Fruit fly (Drosophila melanogaster) whole organism, embryonic: ENCODE data around the gene Baldspot.
A peak's percentile ranks its signal among the peaks of the same experiment; 100 is the strongest.

Experiments
- Atf6 ChIP-seq: fragments of 200-800 bp; sonication (Bioruptor generic); IDR thresholded peaks from 2 replicates; pipeline ENCODE4 v1.3.6; 2022; ENCODE audit warnings: missing biosample characterization, missing genetic modification characterization
- BEAF-32 ChIP-seq: fragments of 200-800 bp; sonication (Bioruptor generic); optimal IDR thresholded peaks from 3 replicates; lab custom pipeline; 2017; ENCODE audit warnings: missing biosample characterization, missing genetic modification characterization, mild to moderate bottlenecking, moderate library complexity, missing genetic modification reagents
- Blimp-1 ChIP-seq: fragments of 200-800 bp; sonication (Bioruptor generic); optimal IDR thresholded peaks from 3 replicates; lab custom pipeline; 2018; ENCODE audit warnings: missing biosample characterization, missing genetic modification characterization, mild to moderate bottlenecking, moderate library complexity, missing genetic modification reagents
- CG11085 ChIP-seq: fragments of 200-800 bp; sonication (Bioruptor generic); IDR thresholded peaks from 2 replicates; pipeline ENCODE4 v1.3.6; 2022; ENCODE audit warnings: missing biosample characterization, missing genetic modification characterization
- CG11696 ChIP-seq: fragments of 200-800 bp; sonication (Bioruptor generic); IDR thresholded peaks from 2 replicates; pipeline ENCODE4 v1.3.6; 2022; ENCODE audit warnings: missing biosample characterization, missing genetic modification characterization
- CG1233 ChIP-seq: fragments of 200-800 bp; sonication (Bioruptor generic); optimal IDR thresholded peaks from 4 replicates; lab custom pipeline; 2018; ENCODE audit warnings: missing biosample characterization, mild to moderate bottlenecking, missing genetic modification characterization
- CG14860 ChIP-seq: fragments of 200-800 bp; sonication (Bioruptor generic); IDR thresholded peaks from 3 replicates; pipeline ENCODE4 v1.3.6; 2022; ENCODE audit warnings: missing biosample characterization, missing genetic modification characterization; ENCODE audit not compliant: partially characterized antibody
- CG1529 ChIP-seq: fragments of 200-800 bp; sonication (Bioruptor generic); optimal IDR thresholded peaks from 3 replicates; lab custom pipeline; 2018; ENCODE audit warnings: missing biosample characterization, missing genetic modification characterization
- CG1603 ChIP-seq: fragments of 200-800 bp; sonication (Bioruptor generic); optimal IDR thresholded peaks from 2 replicates; lab custom pipeline; 2019; ENCODE audit warnings: missing biosample characterization, mild to moderate bottlenecking, missing genetic modification characterization, moderate library complexity
- CG32772 ChIP-seq: fragments of 200-800 bp; sonication (Bioruptor generic); IDR thresholded peaks from 2 replicates; pipeline ENCODE4 v1.3.6; 2022; ENCODE audit warnings: missing biosample characterization, missing genetic modification characterization
- CG34422 ChIP-seq: fragments of 200-800 bp; sonication (Bioruptor generic); IDR thresholded peaks from 3 replicates; pipeline ENCODE4 v1.3.6; 2022; ENCODE audit warnings: missing biosample characterization, missing genetic modification characterization
- CG3726 ChIP-seq: fragments of 200-800 bp; sonication (Bioruptor generic); IDR thresholded peaks from 3 replicates; pipeline ENCODE4, ENCODE4 v1.3.6; 2022; ENCODE audit warnings: missing biosample characterization, missing genetic modification characterization
- CG4360 ChIP-seq: fragments of 200-800 bp; sonication (Bioruptor generic); IDR thresholded peaks from 2 replicates; pipeline ENCODE4 v1.3.6; 2022; ENCODE audit warnings: missing biosample characterization, missing genetic modification characterization
- CG4404 ChIP-seq: fragments of 200-800 bp; sonication (Bioruptor generic); IDR thresholded peaks from 2 replicates; pipeline ENCODE4 v1.3.6; 2022; ENCODE audit warnings: missing biosample characterization, missing genetic modification characterization
- CG4707 ChIP-seq: fragments of 200-800 bp; sonication (Bioruptor generic); optimal IDR thresholded peaks from 2 replicates; lab custom pipeline; 2018; ENCODE audit warnings: missing biosample characterization, mild to moderate bottlenecking, missing genetic modification characterization, moderate library complexity
- CG4730 ChIP-seq: fragments of 200-800 bp; sonication (Bioruptor generic); IDR thresholded peaks from 2 replicates; pipeline ENCODE4 v1.3.6; 2022; ENCODE audit warnings: missing biosample characterization, missing genetic modification characterization
- CG6175 ChIP-seq: fragments of 200-800 bp; sonication (Bioruptor generic); IDR thresholded peaks from 3 replicates; pipeline ENCODE4 v1.3.6; 2022; ENCODE audit warnings: missing biosample characterization, missing genetic modification characterization
- CG7357 ChIP-seq: fragments of 200-800 bp; sonication (Bioruptor generic); IDR thresholded peaks from 3 replicates; pipeline ENCODE4 v1.3.6; 2022; ENCODE audit warnings: missing biosample characterization, missing genetic modification characterization
- CG7839 ChIP-seq: fragments of 200-800 bp; sonication (Bioruptor generic); optimal IDR thresholded peaks from 3 replicates; lab custom pipeline; 2018; ENCODE audit warnings: missing biosample characterization, mild to moderate bottlenecking, missing genetic modification characterization, moderate library complexity
- CG8290 ChIP-seq, 3 experiments: fragments of 200-800 bp; sonication (Bioruptor generic); optimal IDR thresholded peaks; 2 replicates each; lab custom pipeline; 2016 to 2019; ENCODE audit warnings: missing biosample characterization in 3 of 3, missing genetic modification characterization in 3 of 3, mild to moderate bottlenecking in 2 of 3, moderate library complexity in 1 of 3
- CkIIα-i1 ChIP-seq: fragments of 200-800 bp; sonication (Bioruptor generic); IDR thresholded peaks from 2 replicates; pipeline ENCODE4 v1.3.6; 2022; ENCODE audit warnings: missing biosample characterization, missing genetic modification characterization
- Dad ChIP-seq: fragments of 200-800 bp; sonication (Bioruptor generic); optimal IDR thresholded peaks from 3 replicates; lab custom pipeline; 2016; ENCODE audit warnings: missing biosample characterization, missing genetic modification characterization
- Elba2 ChIP-seq: fragments of 200-800 bp; sonication (Bioruptor generic); optimal IDR thresholded peaks from 3 replicates; lab custom pipeline; 2016; ENCODE audit warnings: missing biosample characterization, missing genetic modification characterization
- Ets65A ChIP-seq: fragments of 200-800 bp; sonication (Bioruptor generic); peaks from one replicate; lab custom pipeline; 2016; ENCODE audit warnings: missing biosample characterization, missing genetic modification characterization
- Lhr ChIP-seq: fragments of 200-800 bp; sonication (Bioruptor generic); optimal IDR thresholded peaks from 3 replicates; lab custom pipeline; 2017; ENCODE audit warnings: mild to moderate bottlenecking, missing biosample characterization, missing genetic modification reagents, missing genetic modification characterization
- Lim3 ChIP-seq: fragments of 200-800 bp; sonication (Bioruptor generic); IDR thresholded peaks from 2 replicates; pipeline ENCODE4 v1.3.6; 2022; ENCODE audit warnings: missing biosample characterization, missing genetic modification characterization
- NK7.1 ChIP-seq: fragments of 200-800 bp; sonication (Bioruptor generic); optimal IDR thresholded peaks from 3 replicates; lab custom pipeline; 2016; ENCODE audit warnings: missing biosample characterization, missing genetic modification characterization
- Nf-YB ChIP-seq: fragments of 200-800 bp; sonication (Bioruptor generic); optimal IDR thresholded peaks from 3 replicates; lab custom pipeline; 2019; ENCODE audit warnings: missing biosample characterization, mild to moderate bottlenecking, missing genetic modification characterization, moderate library complexity
- Pdp1 ChIP-seq, 2 experiments: fragments of 200-800 bp; sonication (Bioruptor generic); optimal IDR thresholded peaks; 3 replicates each; lab custom pipeline; 2016; ENCODE audit warnings: missing biosample characterization in 2 of 2, missing genetic modification characterization in 2 of 2, mild to moderate bottlenecking in 1 of 2, moderate library complexity in 1 of 2
- Scr ChIP-seq: fragments of 200-800 bp; sonication (Bioruptor generic); IDR thresholded peaks from 2 replicates; pipeline ENCODE4 v1.3.6; 2022; ENCODE audit warnings: missing biosample characterization, missing genetic modification characterization; ENCODE audit not compliant: partially characterized antibody
- Taf1 ChIP-seq: fragments of 200-800 bp; sonication (Bioruptor generic); IDR thresholded peaks from 2 replicates; pipeline ENCODE4 v1.3.6; 2022; ENCODE audit warnings: missing biosample characterization, missing genetic modification characterization
- Usf ChIP-seq: fragments of 200-800 bp; sonication (Bioruptor generic); optimal IDR thresholded peaks from 2 replicates; lab custom pipeline; 2017; ENCODE audit warnings: missing genotype, missing biosample characterization, missing genetic modification characterization
- dysf ChIP-seq: fragments of 200-800 bp; sonication (Bioruptor generic); IDR thresholded peaks from 3 replicates; pipeline ENCODE4 v1.3.6; 2022; ENCODE audit warnings: missing biosample characterization, missing genetic modification characterization
- fd64A ChIP-seq: fragments of 200-800 bp; sonication (Bioruptor generic); optimal IDR thresholded peaks from 3 replicates; lab custom pipeline; 2018; ENCODE audit warnings: missing biosample characterization, mild to moderate bottlenecking, missing genetic modification characterization
- grau ChIP-seq: fragments of 200-800 bp; optimal IDR thresholded peaks from 3 replicates; lab custom pipeline; 2019; ENCODE audit warnings: missing biosample characterization, mild to moderate bottlenecking, missing genetic modification characterization, moderate library complexity
- hth ChIP-seq: fragments of >200 bp; optimal IDR thresholded peaks from 2 replicates; lab custom pipeline; 2017; ENCODE audit warnings: inconsistent platforms
- kah ChIP-seq: fragments of 200-800 bp; sonication (Bioruptor generic); optimal IDR thresholded peaks from 2 replicates; lab custom pipeline; 2018; ENCODE audit warnings: missing biosample characterization, mild to moderate bottlenecking, missing genetic modification characterization
- nmo ChIP-seq: fragments of 200-800 bp; sonication (Bioruptor generic); optimal IDR thresholded peaks from 2 replicates; lab custom pipeline; 2018; ENCODE audit warnings: missing biosample characterization, mild to moderate bottlenecking, missing genetic modification characterization, moderate library complexity
- odd ChIP-seq: fragments of 200-800 bp; sonication (Bioruptor generic); optimal IDR thresholded peaks from 2 replicates; lab custom pipeline; 2017; ENCODE audit warnings: missing biosample characterization, mild to moderate bottlenecking, missing genetic modification characterization
- otp ChIP-seq: fragments of 200-800 bp; sonication (Bioruptor generic); IDR thresholded peaks from 3 replicates; pipeline ENCODE4, ENCODE4 v1.3.6; 2022; ENCODE audit warnings: missing biosample characterization, missing genetic modification characterization
- sd ChIP-seq: fragments of 200-800 bp; sonication (Bioruptor generic); optimal IDR thresholded peaks from 3 replicates; lab custom pipeline; 2018; ENCODE audit warnings: missing biosample characterization, mild to moderate bottlenecking, missing genetic modification characterization, moderate library complexity
- sima ChIP-seq: fragments of 200-800 bp; sonication (Bioruptor generic); optimal IDR thresholded peaks from 2 replicates; lab custom pipeline; 2016; ENCODE audit warnings: missing biosample characterization, missing genetic modification characterization
- sisA ChIP-seq: fragments of 200-800 bp; sonication (Bioruptor generic); IDR thresholded peaks from 2 replicates; pipeline ENCODE4 v1.3.6; 2022; ENCODE audit warnings: missing biosample characterization, missing genetic modification characterization
- slp2 ChIP-seq: fragments of 200-800 bp; sonication (Bioruptor generic); optimal IDR thresholded peaks from 2 replicates; lab custom pipeline; 2016; ENCODE audit warnings: missing biosample characterization, missing genetic modification characterization
- sqz ChIP-seq: fragments of 200-800 bp; sonication (Bioruptor generic); optimal IDR thresholded peaks from 3 replicates; lab custom pipeline; 2018; ENCODE audit warnings: missing biosample characterization, mild to moderate bottlenecking, missing genetic modification characterization
- stc ChIP-seq: fragments of 200-800 bp; sonication (Bioruptor generic); IDR thresholded peaks from 2 replicates; pipeline ENCODE4 v1.3.6; 2022; ENCODE audit warnings: missing biosample characterization, missing genetic modification characterization
- sug ChIP-seq: fragments of 200-800 bp; optimal IDR thresholded peaks from 2 replicates; lab custom pipeline; 2019; ENCODE audit warnings: missing biosample characterization, mild to moderate bottlenecking, missing genetic modification characterization, moderate library complexity
- tna ChIP-seq: fragments of 200-800 bp; sonication (Bioruptor generic); IDR thresholded peaks from 2 replicates; pipeline ENCODE4 v1.3.6; 2022; ENCODE audit warnings: missing biosample characterization, missing genetic modification characterization; ENCODE audit not compliant: partially characterized antibody
- vvl ChIP-seq: fragments of 200-800 bp; sonication (Bioruptor generic); IDR thresholded peaks from 2 replicates; pipeline ENCODE4 v1.3.6; 2022; ENCODE audit warnings: missing biosample characterization, missing genetic modification characterization
- wor ChIP-seq: fragments of 200-800 bp; sonication (Bioruptor generic); IDR thresholded peaks from 2 replicates; pipeline ENCODE4 v1.3.6; 2022; ENCODE audit warnings: missing biosample characterization, missing genetic modification characterization

Gene Baldspot

DNA sequence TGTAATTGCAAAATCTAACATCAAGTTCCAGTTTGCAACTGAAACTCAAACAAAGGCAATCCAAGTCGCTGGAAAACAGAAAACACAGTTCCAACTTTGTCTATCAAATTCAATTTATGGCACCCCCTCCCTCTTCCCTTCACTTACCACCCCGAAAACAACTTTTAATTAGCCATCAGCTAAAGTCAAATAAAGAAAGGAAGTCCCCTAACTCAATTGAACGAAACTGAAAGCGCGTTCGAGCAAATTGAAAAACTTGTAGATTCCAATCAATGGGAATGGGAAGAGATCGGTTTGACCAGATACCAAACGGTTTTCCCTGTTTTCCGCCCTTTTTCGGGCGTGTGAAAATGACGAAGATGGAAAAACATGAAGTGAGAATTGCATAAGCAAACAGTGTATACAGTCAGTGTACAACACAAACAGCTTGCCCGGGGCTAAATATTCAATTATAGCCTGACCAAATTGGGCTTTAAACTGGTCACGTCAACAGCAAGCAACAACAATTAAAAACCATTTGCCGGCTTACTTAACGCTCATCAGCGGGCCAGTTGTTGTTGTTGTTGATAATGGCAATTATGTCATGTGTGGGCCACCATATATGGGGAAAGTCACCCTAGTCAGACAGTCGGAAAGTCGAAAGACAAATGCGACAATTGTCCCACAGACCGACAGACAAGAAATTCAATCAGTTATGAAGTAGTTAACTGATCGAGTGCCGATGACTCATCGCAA lies 38.0 kb upstream of the Baldspot start (continued):
- no peak for TF ChIP-seq Lim3
- TF ChIP-seq CG11696 (GFP tag; lab: Robert Waterston, UW): no peak
- no peak for TF ChIP-seq Lhr (GFP tag; lab: Kevin White, UChicago)
- TF ChIP-seq CG1233 (GFP tag; lab: Kevin White, UChicago): no peak
- no peak for TF ChIP-seq odd (GFP tag; lab: Kevin White, UChicago)
- no peak for TF ChIP-seq CG14860
- no peak for TF ChIP-seq dysf (GFP tag; lab: Robert Waterston, UW)
- no peak for TF ChIP-seq CG7839
- no peak for TF ChIP-seq Nf-YB (GFP tag; lab: Kevin White, UChicago)
- no peak for TF ChIP-seq CkIIα-i1
- no peak for TF ChIP-seq Dad
- TF ChIP-seq hth (lab: Kevin White, UChicago): no peak
- TF ChIP-seq CG1529 (GFP tag; lab: Kevin White, UChicago): peak; percentile 18
- no peak for TF ChIP-seq BEAF-32 (GFP tag; lab: Kevin White, UChicago)
- no peak for TF ChIP-seq sima (GFP tag; lab: Kevin White, UChicago)
- TF ChIP-seq Usf (GFP tag; lab: Kevin White, UChicago): no peak
- no peak for TF ChIP-seq sd (tag; lab: Kevin White, UChicago)
- TF ChIP-seq Blimp-1 (GFP tag; lab: Kevin White, UChicago): peak; percentile 65
- no peak for TF ChIP-seq grau (tag; lab: Kevin White, UChicago)
- TF ChIP-seq vvl (GFP tag; lab: Robert Waterston, UW): 0 out of 2 replicates have a peak, but pooled peaks have one; percentile 7
- TF ChIP-seq sisA (GFP tag; lab: Robert Waterston, UW): no peak
- TF ChIP-seq kah (GFP tag; lab: Kevin White, UChicago): no peak
- peak; percentile 23 for TF ChIP-seq fd64A (GFP tag; lab: Kevin White, UChicago)
- no peak for TF ChIP-seq Scr (GFP tag; lab: Robert Waterston, UW)
- TF ChIP-seq CG32772 (GFP tag; lab: Robert Waterston, UW): no peak
- TF ChIP-seq wor (GFP tag; lab: Robert Waterston, UW): no peak
- no peak for TF ChIP-seq tna (GFP tag; lab: Robert Waterston, UW)
- no peak for TF ChIP-seq stc (GFP tag; lab: Robert Waterston, UW)
- TF ChIP-seq CG4730 (GFP tag; lab: Robert Waterston, UW): no peak
- TF ChIP-seq CG6175 (GFP tag; lab: Robert Waterston, UW): no peak
- no peak for TF ChIP-seq CG4707 (GFP tag; lab: Kevin White, UChicago)
- no peak for TF ChIP-seq sug (tag; lab: Kevin White, UChicago)
- TF ChIP-seq Pdp1 (GFP tag; optimal IDR thresholded peaks at IDR 0.05; lab: Kevin White, UChicago): peak in 1 of 2 experiments; percentile 75
- peak; percentile 56; the same call in 1 of the 2 replicates for TF ChIP-seq CG4360
- TF ChIP-seq sqz (GFP tag; lab: Kevin White, UChicago): no peak
- TF ChIP-seq Ets65A: no peak
- TF ChIP-seq Atf6 (GFP tag; lab: Robert Waterston, UW): no peak
- TF ChIP-seq otp: peak; percentile 57; the same call in 1 of the 3 replicates
- TF ChIP-seq CG4404 (GFP tag; lab: Robert Waterston, UW): no peak
- peak; percentile 24 for TF ChIP-seq CG1603 (tag; lab: Kevin White, UChicago)
- no peak for TF ChIP-seq CG3726 (GFP tag; lab: Robert Waterston, UW)
- TF ChIP-seq CG11085 (GFP tag; lab: Robert Waterston, UW): no peak
- no peak for TF ChIP-seq CG34422 (GFP tag; lab: Robert Waterston, UW)
- no peak for TF ChIP-seq Taf1
- TF ChIP-seq Elba2: no peak
- no peak for TF ChIP-seq NK7.1
- TF ChIP-seq CG8290 (GFP tag; optimal IDR thresholded peaks at IDR 0.05; lab: Kevin White, UChicago): no peak
- peak in 1 of 2 experiments; percentile 9 for TF ChIP-seq CG8290 (tag; optimal IDR thresholded peaks at IDR 0.05; lab: Kevin White, UChicago)
- TF ChIP-seq CG7357: no peak
- TF ChIP-seq nmo (GFP tag; lab: Kevin White, UChicago): no peak
- no peak for TF ChIP-seq slp2 (GFP tag; lab: Kevin White, UChicago)
